Worm (Caenorhabditis elegans): ENCODE results near the gene ZC84.1.

- TF ChIP-seq nhr-90 (tag; optimal IDR thresholded peaks at IDR 0.05) = no peak
- TF ChIP-seq dpl-1 (GFP tag; optimal IDR thresholded peaks at IDR 0.05) = no peak
- TF ChIP-seq C17E4.6 (GFP tag; IDR thresholded peaks at IDR 0.05) = no peak
- TF ChIP-seq lsl-1 (GFP tag; optimal IDR thresholded peaks at IDR 0.05) = no peak
- TF ChIP-seq ztf-26 (tag; optimal IDR thresholded peaks at IDR 0.05) = no peak
- TF ChIP-seq ztf-28 (GFP tag; IDR thresholded peaks at IDR 0.05) = no peak
- TF ChIP-seq B0261.1 (tag; optimal IDR thresholded peaks at IDR 0.05) = no peak
- TF ChIP-seq fkh-3 (tag; optimal IDR thresholded peaks at IDR 0.05) = no peak
- TF ChIP-seq pha-4 (tag; optimal IDR thresholded peaks at IDR 0.05) = no peak
Measured at ce11 chrIII:9215367-9215766, 9.3 kb upstream of the ZC84.1 start, which contains the start of gene npr-29.
